Fruit fly (Drosophila melanogaster): ENCODE results near the gene p23.

The p23 gene

DNA sequence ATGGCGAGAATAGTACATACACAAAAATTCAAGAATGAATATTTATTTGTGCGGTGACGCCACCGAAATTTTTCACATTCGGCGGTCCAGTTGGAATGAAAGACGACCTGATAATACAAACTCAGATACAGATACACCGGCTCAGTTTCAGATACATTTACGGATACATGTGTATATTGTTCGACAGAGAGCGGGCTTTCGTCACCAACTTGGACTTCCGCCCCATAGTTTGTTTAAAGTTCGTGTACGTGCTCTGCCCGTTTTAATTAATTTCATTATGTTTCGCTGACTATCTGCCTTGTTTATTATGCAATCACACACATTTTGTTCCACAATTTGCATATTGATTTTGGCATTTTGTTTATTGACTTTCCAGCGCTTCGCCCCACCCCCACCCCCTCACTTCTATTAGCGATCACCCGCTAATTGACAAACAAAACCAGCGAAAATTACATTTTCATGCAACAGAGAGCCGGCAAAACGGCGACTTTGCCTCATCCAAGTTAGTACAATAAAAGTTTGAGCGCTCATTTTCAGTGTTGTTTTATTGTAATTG lies 23.5 kb downstream of the p23 start:
- TF ChIP-seq Myc (optimal IDR thresholded peaks at IDR 0.05): no peak
- no peak for TF ChIP-seq insv (optimal IDR thresholded peaks at IDR 0.05)
- TF ChIP-seq ttk (optimal IDR thresholded peaks at IDR 0.05): no peak

DNA sequence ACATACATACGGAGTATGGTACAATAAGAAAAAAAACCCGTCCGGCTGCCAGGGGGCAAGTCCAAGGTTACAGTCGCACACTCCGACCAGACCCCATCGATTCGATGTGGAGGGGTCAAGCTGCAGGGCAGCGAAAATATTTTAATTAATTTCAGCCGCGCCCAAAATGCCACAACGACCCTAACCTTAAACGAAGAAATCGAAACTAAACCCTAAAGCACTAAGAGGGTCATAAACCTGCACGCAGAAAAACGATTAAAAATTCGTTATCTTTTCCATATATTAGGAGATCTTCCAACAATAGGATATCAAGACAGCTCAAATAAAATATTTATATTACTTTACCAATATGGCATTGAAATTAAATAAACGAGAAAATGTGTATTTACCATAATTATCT lies 24.2 kb downstream of the p23 start:
- TF ChIP-seq h (optimal IDR thresholded peaks at IDR 0.05) (no peak), Myc (optimal IDR thresholded peaks at IDR 0.05) (no peak), psq (optimal IDR thresholded peaks at IDR 0.05) (no peak), Sin3A (optimal IDR thresholded peaks at IDR 0.05) (no peak), insv (optimal IDR thresholded peaks at IDR 0.05) (no peak), ttk (optimal IDR thresholded peaks at IDR 0.05) (no peak)

DNA sequence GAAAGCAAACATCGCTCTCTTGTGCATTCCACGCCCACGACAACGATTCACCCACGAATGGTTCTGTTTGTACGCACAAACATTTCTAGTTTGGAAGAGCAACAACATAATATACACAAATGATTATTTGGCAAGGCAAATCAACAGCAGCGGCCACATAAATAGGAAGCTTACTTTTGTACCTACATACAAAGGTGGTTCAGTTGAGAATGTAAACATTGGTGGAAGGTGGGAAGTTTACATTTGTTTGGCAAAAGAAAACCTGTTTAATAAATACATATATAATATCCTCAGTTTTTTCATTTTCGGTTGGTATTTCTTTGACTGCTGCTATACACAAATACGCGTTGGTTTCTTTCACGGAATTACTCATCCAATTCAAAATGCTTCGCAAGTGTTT lies 24.8 kb downstream of the p23 start:
- no peak for TF ChIP-seq ttk (optimal IDR thresholded peaks at IDR 0.05)
- no peak for TF ChIP-seq Sin3A (optimal IDR thresholded peaks at IDR 0.05)
- TF ChIP-seq psq (optimal IDR thresholded peaks at IDR 0.05): no peak
- no peak for TF ChIP-seq h (optimal IDR thresholded peaks at IDR 0.05)
- no peak for TF ChIP-seq Myc (optimal IDR thresholded peaks at IDR 0.05)
- TF ChIP-seq insv (optimal IDR thresholded peaks at IDR 0.05): no peak

DNA sequence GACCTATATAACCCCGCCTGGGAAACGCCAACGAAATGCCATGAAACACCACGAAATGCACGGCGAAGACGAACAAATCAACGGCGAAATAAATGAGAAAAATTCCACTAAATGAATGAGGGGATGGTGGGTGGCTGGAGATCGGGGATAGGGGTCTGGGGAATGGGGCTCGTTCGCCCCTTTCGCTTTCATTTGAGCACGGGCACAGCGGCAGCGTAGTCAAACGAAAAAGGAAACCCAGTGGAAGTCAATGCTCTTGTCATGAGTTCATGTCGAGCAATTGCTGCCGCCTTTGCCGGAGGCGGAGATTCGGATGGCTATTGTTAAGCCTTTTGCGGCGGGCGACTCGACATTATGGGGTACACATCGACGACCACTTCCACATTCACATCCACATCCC lies 25.5 kb downstream of the p23 start:
- TF ChIP-seq h (optimal IDR thresholded peaks at IDR 0.05): no peak
- no peak for TF ChIP-seq Myc (optimal IDR thresholded peaks at IDR 0.05)
- no peak for TF ChIP-seq ttk (optimal IDR thresholded peaks at IDR 0.05)
- TF ChIP-seq psq (optimal IDR thresholded peaks at IDR 0.05): no peak
- no peak for TF ChIP-seq insv (optimal IDR thresholded peaks at IDR 0.05)
- no peak for TF ChIP-seq Sin3A (optimal IDR thresholded peaks at IDR 0.05)

DNA sequence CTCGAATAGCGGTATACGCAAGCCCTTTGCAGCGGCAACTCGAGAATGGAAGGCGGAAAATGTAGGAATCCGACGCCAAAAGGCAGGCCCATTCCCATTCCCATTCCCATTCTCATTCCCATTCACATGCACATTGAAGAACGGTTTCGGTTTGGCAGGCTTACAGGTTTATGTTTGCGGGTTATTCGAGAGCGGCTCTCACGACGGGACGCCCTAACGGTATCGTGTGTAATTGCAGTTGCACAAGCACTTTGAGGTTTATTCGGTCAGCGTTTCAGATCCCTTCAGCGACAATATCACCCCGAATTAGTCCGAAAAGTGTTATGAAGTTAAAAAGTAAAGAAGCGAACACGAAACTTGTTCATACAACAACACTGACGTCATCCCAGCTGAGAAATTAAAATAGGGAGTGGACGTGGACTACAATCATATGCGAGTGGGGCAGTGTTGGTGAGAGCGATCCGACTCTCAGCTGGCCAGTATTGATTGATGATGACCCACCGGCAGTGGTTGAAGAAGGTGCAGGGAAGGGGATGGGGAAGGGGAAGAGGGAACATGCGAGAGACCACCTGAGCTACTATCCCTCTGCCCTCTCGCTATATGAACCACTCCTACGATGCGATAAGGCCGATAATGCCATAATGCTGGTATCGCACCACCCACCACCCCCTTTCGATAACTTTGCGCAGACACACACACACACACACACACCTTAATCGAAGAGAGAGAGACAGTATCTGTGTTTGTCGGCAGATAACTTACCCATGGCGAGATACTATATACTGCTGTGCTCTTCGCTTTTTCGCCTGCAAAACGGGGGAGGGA lies 26.7 kb downstream of the p23 start:
- no peak for TF ChIP-seq insv (optimal IDR thresholded peaks at IDR 0.05)
- no peak for TF ChIP-seq Myc (optimal IDR thresholded peaks at IDR 0.05)
- no peak for TF ChIP-seq Sin3A (optimal IDR thresholded peaks at IDR 0.05)
- TF ChIP-seq h (optimal IDR thresholded peaks at IDR 0.05): no peak
- no peak for TF ChIP-seq ttk (optimal IDR thresholded peaks at IDR 0.05)
- TF ChIP-seq psq (optimal IDR thresholded peaks at IDR 0.05): no peak

DNA sequence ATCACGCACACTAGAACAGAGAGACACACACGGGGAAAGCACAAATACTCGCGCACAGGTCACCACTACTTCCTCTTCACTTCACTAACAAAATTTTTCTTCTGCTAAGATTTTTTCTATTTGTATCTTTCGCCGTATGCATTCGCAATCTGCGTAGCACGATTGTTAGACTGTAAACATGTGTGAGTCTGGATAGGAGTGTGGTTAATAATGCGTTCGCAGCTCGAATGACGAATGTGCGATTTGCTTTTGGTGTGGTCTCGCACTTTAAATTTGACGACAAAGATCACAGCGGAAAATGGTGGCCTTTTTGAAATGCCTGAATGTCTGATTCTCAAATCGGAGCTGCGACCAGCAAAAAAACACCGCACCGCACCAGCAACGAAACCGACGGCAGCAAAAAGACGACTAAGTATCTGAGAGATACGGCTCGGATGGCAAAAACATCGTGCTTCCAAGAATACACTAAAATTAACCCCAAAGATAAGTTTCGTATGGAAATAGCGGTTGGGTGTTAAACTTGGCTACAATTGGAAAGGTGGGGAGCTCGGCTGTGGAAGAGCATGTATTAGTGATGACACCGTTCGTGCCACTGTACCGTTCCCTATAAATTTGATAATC lies 27.4 kb downstream of the p23 start, which contains the start of gene Unc-115a:
TSS of gene Unc-115a (minus strand) at position 410 of the 621 bp plus-strand sequence.
- TF ChIP-seq ttk (optimal IDR thresholded peaks at IDR 0.05) (no peak), Myc (optimal IDR thresholded peaks at IDR 0.05) (no peak), insv (optimal IDR thresholded peaks at IDR 0.05) (no peak), h (optimal IDR thresholded peaks at IDR 0.05) (no peak), psq (optimal IDR thresholded peaks at IDR 0.05) (no peak), Sin3A (optimal IDR thresholded peaks at IDR 0.05) (no peak)

DNA sequence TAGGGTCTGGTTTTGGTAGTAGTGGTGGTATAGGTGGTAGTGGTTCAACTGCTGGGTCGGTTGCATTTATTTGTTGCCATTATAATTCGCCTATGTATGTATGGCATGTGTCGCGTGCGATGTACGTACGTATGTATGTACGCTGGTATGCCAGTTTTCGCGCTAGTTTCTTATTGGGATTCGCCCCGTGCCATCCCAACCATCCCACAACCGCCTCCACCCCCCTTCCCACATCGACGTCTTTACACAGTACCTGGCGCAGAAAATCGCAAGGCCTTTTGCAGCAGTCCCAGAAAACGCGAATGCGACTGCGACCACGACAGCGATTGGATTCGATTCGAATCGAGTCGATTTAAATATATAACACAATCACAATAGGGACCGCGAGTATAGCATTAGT lies 32.5 kb downstream of the p23 start:
- TF ChIP-seq Sin3A (optimal IDR thresholded peaks at IDR 0.05) (no peak), psq (optimal IDR thresholded peaks at IDR 0.05) (no peak), h (optimal IDR thresholded peaks at IDR 0.05) (no peak), ttk (optimal IDR thresholded peaks at IDR 0.05) (no peak), insv (optimal IDR thresholded peaks at IDR 0.05) (no peak), Myc (optimal IDR thresholded peaks at IDR 0.05) (no peak)

DNA sequence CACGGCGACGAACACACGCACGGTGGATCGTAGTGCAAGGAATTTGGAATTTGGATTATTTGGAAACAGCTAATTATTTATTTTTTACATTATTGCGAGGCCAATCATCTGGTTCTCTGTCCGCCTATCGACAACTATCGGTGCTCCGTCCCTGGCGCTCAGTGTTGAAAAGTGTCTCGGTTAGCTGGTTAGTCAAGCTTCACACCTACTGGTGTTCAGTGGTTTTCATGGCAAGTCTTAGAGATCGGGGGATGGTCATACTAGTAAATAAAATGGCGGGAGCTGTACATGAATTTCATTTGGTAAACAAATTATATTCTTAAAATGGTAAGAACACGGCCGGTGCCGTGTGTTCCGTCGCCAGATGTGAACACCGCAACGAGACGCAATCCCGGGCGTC lies 33.2 kb downstream of the p23 start, which contains the start of the genes trbd and dmt:
TSS of gene trbd (minus strand) at position 152 of the 400 bp plus-strand sequence.
TSS of gene dmt (plus strand) at position 257 of the 400 bp plus-strand sequence.
- TF ChIP-seq h (optimal IDR thresholded peaks at IDR 0.05) (no peak), Myc (optimal IDR thresholded peaks at IDR 0.05) (no peak), psq (optimal IDR thresholded peaks at IDR 0.05) (no peak), Sin3A (optimal IDR thresholded peaks at IDR 0.05) (no peak), ttk (optimal IDR thresholded peaks at IDR 0.05) (no peak), insv (optimal IDR thresholded peaks at IDR 0.05) (no peak)

DNA sequence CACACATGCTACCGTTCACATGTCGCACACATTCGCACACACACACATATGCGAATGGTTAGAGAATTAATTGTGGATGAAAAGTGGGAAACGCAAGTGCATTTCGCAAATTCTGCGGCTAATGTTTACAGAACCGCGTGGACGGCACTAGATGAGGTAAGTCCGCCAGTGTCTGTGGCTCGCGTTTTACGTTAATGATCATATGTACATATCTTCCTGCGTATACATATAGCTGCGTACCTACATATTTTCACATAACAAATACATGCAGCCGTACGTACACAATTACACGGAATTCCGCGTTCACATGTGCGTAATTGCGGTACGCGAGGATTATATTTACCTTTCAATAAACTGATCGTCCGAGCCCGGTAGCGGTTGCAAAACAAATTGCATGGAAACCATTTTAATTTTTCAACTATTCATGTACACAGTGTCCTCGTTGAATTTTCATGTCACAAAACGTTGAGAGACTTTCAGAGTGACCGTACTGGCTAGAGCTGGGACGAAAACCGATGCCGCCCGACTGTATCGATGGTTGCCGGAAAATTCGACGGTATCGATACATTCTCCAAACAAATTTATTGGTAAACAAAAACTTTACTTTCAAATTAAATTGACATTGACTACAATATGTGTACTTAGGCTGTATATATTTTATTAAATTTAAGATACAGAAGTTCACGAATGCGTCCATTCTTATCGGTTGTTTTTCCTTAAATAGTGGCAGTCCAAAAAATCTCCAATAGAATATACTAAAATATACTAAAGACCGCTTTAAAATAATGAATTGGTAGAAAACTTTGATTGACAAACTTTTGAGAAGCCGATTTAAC lies 47.6 kb downstream of the p23 start, which contains the start of gene hyd:
TSS of gene hyd (minus strand) at position 495 of the 836 bp plus-strand sequence.
- no peak for TF ChIP-seq Myc (optimal IDR thresholded peaks at IDR 0.05)
- TF ChIP-seq h (optimal IDR thresholded peaks at IDR 0.05): no peak
- no peak for TF ChIP-seq Sin3A (optimal IDR thresholded peaks at IDR 0.05)
- no peak for TF ChIP-seq ttk (optimal IDR thresholded peaks at IDR 0.05)
- TF ChIP-seq insv (optimal IDR thresholded peaks at IDR 0.05): no peak
- no peak for TF ChIP-seq psq (optimal IDR thresholded peaks at IDR 0.05)
